Fruit fly (Drosophila melanogaster) whole organism, embryonic: ENCODE results near the gene TwdlW.

ENCODE experiments used
- Asciz ChIP-seq: fragments of 200-800 bp; sonication (Bioruptor generic); optimal IDR thresholded peaks from 2 replicates; lab custom pipeline; 2017; ENCODE audit warnings: missing biosample characterization, mild to moderate bottlenecking, missing genetic modification characterization, missing genetic modification reagents
- Awh ChIP-seq: fragments of 200-800 bp; sonication (Bioruptor generic); IDR thresholded peaks from 2 replicates; pipeline ENCODE4, ENCODE4 v1.3.6; 2022; ENCODE audit warnings: missing biosample characterization, missing genetic modification characterization
- CG11504 ChIP-seq: fragments of 200-800 bp; sonication (Bioruptor generic); optimal IDR thresholded peaks from 3 replicates; lab custom pipeline; 2019; ENCODE audit warnings: missing biosample characterization, mild to moderate bottlenecking, missing genetic modification characterization, moderate library complexity
- CG12744 ChIP-seq: fragments of 200-800 bp; sonication (Bioruptor generic); optimal IDR thresholded peaks from 2 replicates; lab custom pipeline; 2016; ENCODE audit warnings: missing biosample characterization, missing genetic modification characterization
- CG15696 ChIP-seq: fragments of 200-800 bp; sonication (Bioruptor generic); optimal IDR thresholded peaks from 2 replicates; lab custom pipeline; 2019; ENCODE audit warnings: missing biosample characterization, mild to moderate bottlenecking, missing genetic modification characterization, moderate library complexity
- CG16779 ChIP-seq: fragments of 200-800 bp; sonication (Bioruptor generic); IDR thresholded peaks from 2 replicates; pipeline ENCODE4 v1.3.6; 2022; ENCODE audit warnings: missing biosample characterization, missing genetic modification characterization
- CG18599 ChIP-seq: fragments of 200-800 bp; sonication (Bioruptor generic); optimal IDR thresholded peaks from 3 replicates; lab custom pipeline; 2017; ENCODE audit warnings: missing biosample characterization, missing genetic modification characterization, mild to moderate bottlenecking, moderate library complexity, missing genetic modification reagents
- CG2120 ChIP-seq: fragments of 200-800 bp; sonication (Bioruptor generic); optimal IDR thresholded peaks from 3 replicates; lab custom pipeline; 2016; ENCODE audit warnings: missing biosample characterization, missing genetic modification characterization
- CG32532 ChIP-seq: fragments of 200-800 bp; sonication (Bioruptor generic); IDR thresholded peaks from 2 replicates; pipeline ENCODE4 v1.3.6; 2022; ENCODE audit warnings: missing biosample characterization, missing genetic modification characterization
- CG3281 ChIP-seq: fragments of 200-800 bp; sonication (Bioruptor generic); optimal IDR thresholded peaks from 3 replicates; lab custom pipeline; 2017; ENCODE audit warnings: missing biosample characterization, mild to moderate bottlenecking, missing genetic modification characterization
- CG34376 ChIP-seq: fragments of 200-800 bp; sonication (Bioruptor generic); optimal IDR thresholded peaks from 2 replicates; lab custom pipeline; 2018; ENCODE audit warnings: missing biosample characterization, mild to moderate bottlenecking, missing genetic modification characterization
- CG4328 ChIP-seq: fragments of 200-800 bp; sonication (Bioruptor generic); optimal IDR thresholded peaks from 3 replicates; lab custom pipeline; 2017; ENCODE audit warnings: missing biosample characterization, missing genetic modification reagents, missing genetic modification characterization
- CG6683 ChIP-seq: fragments of 200-800 bp; sonication (Bioruptor generic); optimal IDR thresholded peaks from 2 replicates; lab custom pipeline; 2017; ENCODE audit warnings: missing biosample characterization, mild to moderate bottlenecking, missing genetic modification characterization, missing genetic modification reagents
- CG6813 ChIP-seq: fragments of 200-800 bp; sonication (Bioruptor generic); optimal IDR thresholded peaks from 2 replicates; lab custom pipeline; 2017; ENCODE audit warnings: missing biosample characterization, missing genetic modification characterization, mild to moderate bottlenecking, moderate library complexity, missing genetic modification reagents
- CG7786 ChIP-seq: fragments of 200-800 bp; sonication (Bioruptor generic); optimal IDR thresholded peaks from 2 replicates; lab custom pipeline; 2016; ENCODE audit warnings: missing biosample characterization, missing genetic modification characterization
- CG9727 ChIP-seq: fragments of 200-800 bp; sonication (Bioruptor generic); optimal IDR thresholded peaks from 3 replicates; lab custom pipeline; 2017; ENCODE audit warnings: missing biosample characterization, mild to moderate bottlenecking, missing genetic modification characterization
- CHES-1-like ChIP-seq: fragments of 200-800 bp; sonication (Bioruptor generic); optimal IDR thresholded peaks from 2 replicates; lab custom pipeline; 2016; ENCODE audit warnings: missing biosample characterization, missing genetic modification characterization
- D19B ChIP-seq: fragments of 200-800 bp; sonication (Bioruptor generic); optimal IDR thresholded peaks from 2 replicates; lab custom pipeline; 2017; ENCODE audit warnings: missing biosample characterization, mild to moderate bottlenecking, missing genetic modification characterization
- Elba2 ChIP-seq: fragments of 200-800 bp; sonication (Bioruptor generic); optimal IDR thresholded peaks from 3 replicates; lab custom pipeline; 2016; ENCODE audit warnings: missing biosample characterization, missing genetic modification characterization
- Lhr ChIP-seq: fragments of 200-800 bp; sonication (Bioruptor generic); optimal IDR thresholded peaks from 3 replicates; lab custom pipeline; 2017; ENCODE audit warnings: mild to moderate bottlenecking, missing biosample characterization, missing genetic modification reagents, missing genetic modification characterization
- Optix ChIP-seq: fragments of 200-800 bp; sonication (Bioruptor generic); IDR thresholded peaks from 3 replicates; pipeline ENCODE4 v1.3.6; 2022; ENCODE audit warnings: missing biosample characterization, missing genetic modification characterization
- amos ChIP-seq: fragments of 200-800 bp; sonication (Bioruptor generic); IDR thresholded peaks from 2 replicates; pipeline ENCODE4 v1.3.6; 2022; ENCODE audit warnings: missing biosample characterization, missing genetic modification characterization; ENCODE audit not compliant: partially characterized antibody
- bbx ChIP-seq: fragments of 200-800 bp; sonication (Bioruptor generic); IDR thresholded peaks from 2 replicates; pipeline ENCODE4 v1.3.6; 2022; ENCODE audit warnings: missing biosample characterization, missing genetic modification characterization; ENCODE audit not compliant: partially characterized antibody
- cwo ChIP-seq: fragments of 200-800 bp; sonication (Bioruptor generic); optimal IDR thresholded peaks from 3 replicates; lab custom pipeline; 2017; ENCODE audit warnings: missing biosample characterization, missing genetic modification characterization, mild to moderate bottlenecking, moderate library complexity, missing genetic modification reagents
- da ChIP-seq: fragments of 200-800 bp; sonication (Bioruptor generic); optimal IDR thresholded peaks from 2 replicates; lab custom pipeline; 2016; ENCODE audit warnings: missing biosample characterization, missing genetic modification characterization
- dimm ChIP-seq: fragments of 200-800 bp; sonication (Bioruptor generic); IDR thresholded peaks from 2 replicates; pipeline ENCODE4 v1.3.6; 2022; ENCODE audit warnings: missing biosample characterization, missing genetic modification characterization
- en ChIP-seq: fragments of 200-800 bp; sonication (Bioruptor generic); optimal IDR thresholded peaks from 2 replicates; lab custom pipeline; 2016; ENCODE audit warnings: missing biosample characterization, missing genetic modification characterization
- eve ChIP-seq, 2 experiments: fragments of >200 bp; optimal IDR thresholded peaks; 2 replicates each; lab custom pipeline; 2017; ENCODE audit warnings: missing biosample characterization in 2 of 2, missing genetic modification characterization in 2 of 2
- exex ChIP-seq: fragments of 200-800 bp; sonication (Bioruptor generic); optimal IDR thresholded peaks from 4 replicates; lab custom pipeline; 2018; ENCODE audit warnings: missing biosample characterization, mild to moderate bottlenecking, missing genetic modification characterization, moderate library complexity
- inv ChIP-seq: fragments of 200-800 bp; sonication (Bioruptor generic); IDR thresholded peaks from 2 replicates; pipeline ENCODE4 v1.3.6; 2022; ENCODE audit warnings: missing biosample characterization, missing genetic modification characterization; ENCODE audit not compliant: partially characterized antibody
- nau ChIP-seq: fragments of 200-800 bp; sonication (Bioruptor generic); optimal IDR thresholded peaks from 3 replicates; lab custom pipeline; 2017; ENCODE audit warnings: missing biosample characterization, mild to moderate bottlenecking, missing genetic modification characterization, missing genetic modification reagents
- nerfin-1 ChIP-seq: fragments of 200-800 bp; sonication (Bioruptor generic); optimal IDR thresholded peaks from 3 replicates; lab custom pipeline; 2019; ENCODE audit warnings: missing biosample characterization, mild to moderate bottlenecking, missing genetic modification characterization, moderate library complexity
- org-1 ChIP-seq: fragments of 200-800 bp; sonication (Bioruptor generic); optimal IDR thresholded peaks from 2 replicates; lab custom pipeline; 2017; ENCODE audit warnings: missing biosample characterization, missing genetic modification characterization
- otp ChIP-seq: fragments of 200-800 bp; sonication (Bioruptor generic); IDR thresholded peaks from 3 replicates; pipeline ENCODE4, ENCODE4 v1.3.6; 2022; ENCODE audit warnings: missing biosample characterization, missing genetic modification characterization
- pan ChIP-seq, 4 experiments: fragments of >200 bp in 3 of 4; fragments of 200-800 bp in 1 of 4; sonication (Bioruptor generic) in 1 of 4; optimal IDR thresholded peaks in 3 of 4; IDR thresholded peaks in 1 of 4; 2 replicates each; pipeline versions ENCODE4 v1.3.6 to Lab custom; 2017 to 2022; ENCODE audit warnings: missing biosample characterization in 2 of 4, missing genetic modification characterization in 2 of 4, mixed read lengths in 1 of 4
- pum ChIP-seq: fragments of 200-800 bp; sonication (Bioruptor generic); optimal IDR thresholded peaks from 2 replicates; lab custom pipeline; 2016; ENCODE audit warnings: missing biosample characterization, missing genetic modification characterization
- ro ChIP-seq: fragments of 200-800 bp; sonication (Bioruptor generic); IDR thresholded peaks from 2 replicates; pipeline ENCODE4 v1.3.6; 2022; ENCODE audit warnings: missing biosample characterization, missing genetic modification characterization
- run ChIP-seq: fragments of 200-800 bp; sonication (Bioruptor generic); optimal IDR thresholded peaks from 3 replicates; lab custom pipeline; 2018; ENCODE audit warnings: missing biosample characterization, mild to moderate bottlenecking, missing genetic modification characterization
- sens ChIP-seq: fragments of 200-800 bp; sonication (Bioruptor generic); peaks from one replicate; lab custom pipeline; 2016; ENCODE audit warnings: missing biosample characterization, missing genetic modification characterization
- sima ChIP-seq: fragments of 200-800 bp; sonication (Bioruptor generic); optimal IDR thresholded peaks from 2 replicates; lab custom pipeline; 2016; ENCODE audit warnings: missing biosample characterization, missing genetic modification characterization
- sob ChIP-seq: fragments of 200-800 bp; sonication (Bioruptor generic); IDR thresholded peaks from 2 replicates; pipeline ENCODE4 v1.3.6; 2022; ENCODE audit warnings: missing biosample characterization, missing genetic modification characterization
- vfl ChIP-seq: fragments of 200-800 bp; sonication (Bioruptor generic); optimal IDR thresholded peaks from 2 replicates; lab custom pipeline; 2016; ENCODE audit warnings: missing biosample characterization, missing genetic modification characterization
- vvl ChIP-seq: fragments of 200-800 bp; sonication (Bioruptor generic); IDR thresholded peaks from 2 replicates; pipeline ENCODE4 v1.3.6; 2022; ENCODE audit warnings: missing biosample characterization, missing genetic modification characterization

Gene TwdlW

DNA sequence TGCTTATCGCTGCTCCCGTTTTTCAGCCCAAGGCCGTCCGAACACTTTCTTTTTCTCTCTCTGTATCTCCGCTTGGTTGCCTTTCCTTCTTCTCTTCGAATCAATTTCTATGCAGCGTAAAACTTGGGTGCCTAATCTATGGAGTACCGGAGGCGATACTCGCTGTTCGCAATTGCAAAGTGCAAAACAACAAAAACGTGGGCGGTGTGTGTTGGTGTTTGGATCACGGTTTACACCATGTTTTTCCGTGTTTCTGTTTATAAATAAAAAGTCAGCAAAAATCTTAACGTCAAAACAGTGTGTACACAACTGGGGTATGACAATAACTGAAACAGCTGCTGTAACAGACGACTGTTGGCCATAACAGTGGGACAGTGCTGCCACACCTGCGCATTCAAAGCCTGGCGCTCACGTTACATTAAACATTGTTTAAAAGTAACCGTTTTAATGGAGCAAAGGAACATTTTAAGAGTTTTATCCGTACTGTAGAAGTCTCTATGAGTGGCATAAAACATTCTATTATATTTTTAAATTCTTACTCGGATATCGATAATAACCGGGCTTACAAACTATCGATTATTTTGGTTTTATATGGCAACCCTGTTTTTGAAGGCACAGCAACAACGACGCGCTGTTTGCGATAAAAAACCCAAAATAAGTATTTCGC is 7.0 kb upstream of the TwdlW start, which contains the start of the genes m-cup and Det (continued):
- TF ChIP-seq Lhr (GFP tag; lab: Kevin White, UChicago) (peak; percentile 49), CG6813 (GFP tag; lab: Kevin White, UChicago) (no peak), CG9727 (peak; percentile 30), CG15696 (peak; percentile 21), inv (GFP tag; lab: Robert Waterston, UW) (peak; percentile 56), sob (GFP tag; lab: Robert Waterston, UW) (0 out of 2 replicates have a peak, but pooled peaks have one; percentile 7), pum (GFP tag; lab: Kevin White, UChicago) (peak; percentile 6)

DNA sequence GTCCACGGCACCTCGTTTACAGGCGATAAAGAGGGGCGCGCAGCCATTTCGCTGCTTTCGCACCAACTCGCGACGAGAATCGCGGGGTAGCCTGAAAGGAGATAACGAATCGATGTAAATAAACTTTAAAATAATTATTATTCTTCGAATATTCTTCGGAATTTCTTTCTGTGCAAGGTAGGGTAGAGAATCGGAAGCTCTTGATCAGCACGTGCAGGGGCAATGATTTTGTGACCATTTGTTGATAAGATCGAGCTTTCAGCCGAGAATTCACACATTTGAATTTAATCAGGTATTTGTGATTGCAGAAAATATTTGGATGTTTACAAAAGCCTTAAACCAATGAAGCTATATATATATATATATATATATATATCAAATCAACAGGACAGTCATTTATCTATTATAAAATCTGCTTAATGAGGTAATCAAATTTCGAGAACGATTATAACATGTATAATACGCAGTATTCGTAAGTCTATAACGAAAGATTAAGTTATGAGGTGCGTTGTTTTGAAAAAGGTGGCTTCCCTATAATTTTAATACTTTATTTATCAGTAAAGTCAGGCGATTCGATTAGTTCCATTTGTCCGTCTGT is 5.5 kb upstream of the TwdlW start:
- TF ChIP-seq CG34376 (GFP tag; lab: Kevin White, UChicago) (peak; percentile 14), exex (peak; percentile 47), CG18599 (GFP tag; lab: Kevin White, UChicago) (peak; percentile 30), CG32532 (GFP tag; lab: Robert Waterston, UW) (peak; percentile 32; the same call in 1 of the 2 replicates), da (no peak), nerfin-1 (tag; lab: Kevin White, UChicago) (no peak), D19B (GFP tag; lab: Kevin White, UChicago) (peak; percentile 85), cwo (peak; percentile 94), CG12744 (GFP tag; lab: Kevin White, UChicago) (no peak), eve (GFP tag; optimal IDR thresholded peaks at IDR 0.05; lab: Kevin White, UChicago) (no peak), CG2120 (GFP tag; lab: Kevin White, UChicago) (peak; percentile 10)

DNA sequence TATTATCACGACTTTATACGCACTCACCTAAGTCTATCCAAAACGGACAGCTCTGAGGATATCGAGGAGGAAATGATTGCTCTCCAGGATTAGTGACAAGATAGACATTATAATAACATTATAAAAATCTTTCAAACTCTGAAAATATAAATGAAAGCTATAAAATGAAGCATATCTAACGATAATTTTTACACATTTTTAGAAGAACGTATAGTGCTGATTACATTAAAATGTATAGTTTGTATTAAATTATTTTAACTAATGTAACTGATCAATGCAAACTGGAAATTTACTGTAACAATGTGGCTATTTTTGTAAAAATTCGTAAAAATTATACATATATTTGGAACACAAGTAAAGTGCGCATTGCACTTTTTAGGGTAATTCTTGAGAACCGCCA is 3.5 kb downstream of the TwdlW start, which contains the start of gene CG5265:
Gene CG5265, plus strand, starts transcription at position 301 of the 400 bp plus-strand sequence.
- no peak for TF ChIP-seq CG2120 (GFP tag; lab: Kevin White, UChicago)
- TF ChIP-seq org-1: no peak
- no peak for TF ChIP-seq CG11504
- no peak for TF ChIP-seq Awh (GFP tag; lab: Robert Waterston, UW)
- TF ChIP-seq run (tag; lab: Kevin White, UChicago): no peak
- no peak for TF ChIP-seq otp
- no peak for TF ChIP-seq sens (GFP tag; lab: Kevin White, UChicago)
- TF ChIP-seq dimm (GFP tag; lab: Robert Waterston, UW): no peak
- TF ChIP-seq CG16779 (GFP tag; lab: Robert Waterston, UW): no peak
- TF ChIP-seq CG7786 (GFP tag; lab: Kevin White, UChicago): no peak
- TF ChIP-seq Optix (GFP tag; lab: Robert Waterston, UW): no peak
- TF ChIP-seq pan (optimal IDR thresholded peaks at IDR 0.05; lab: Kevin White, UChicago): no peak
- no peak for TF ChIP-seq pan (GFP tag; optimal IDR thresholded peaks at IDR 0.05 in 1 of 2, IDR thresholded peaks at IDR 0.05 in 1 of 2)
- TF ChIP-seq bbx (GFP tag; lab: Robert Waterston, UW): no peak
- TF ChIP-seq Asciz (GFP tag; lab: Kevin White, UChicago): no peak
- no peak for TF ChIP-seq amos (GFP tag; lab: Robert Waterston, UW)

DNA sequence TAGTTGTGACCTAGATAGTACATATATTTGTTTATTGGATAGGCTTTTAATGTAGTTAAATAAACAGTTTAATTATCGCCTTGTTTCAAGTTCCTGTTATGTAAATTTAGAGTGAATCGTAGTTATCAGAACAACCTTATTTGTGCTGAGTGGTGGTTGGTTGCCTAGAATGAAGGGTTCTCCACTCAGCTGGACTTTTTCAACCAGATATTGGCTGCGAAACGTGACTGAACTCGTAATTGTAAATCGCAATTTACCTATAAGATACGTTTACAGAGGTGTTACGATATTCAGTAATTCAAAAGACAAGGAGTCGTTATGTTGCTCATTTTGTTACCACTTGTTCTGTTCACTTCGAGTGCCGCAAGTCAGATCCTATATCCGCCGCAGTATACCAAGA is 4.6 kb downstream of the TwdlW start, which contains the start of gene CG5255:
Gene CG5255, plus strand, starts transcription at position 301 of the 400 bp plus-strand sequence.
- no peak for TF ChIP-seq CHES-1-like
- TF ChIP-seq vvl (GFP tag; lab: Robert Waterston, UW): no peak
- TF ChIP-seq CG4328: no peak
- TF ChIP-seq Elba2 (GFP tag; lab: Kevin White, UChicago): no peak
- TF ChIP-seq nau (GFP tag; lab: Kevin White, UChicago): no peak
- no peak for TF ChIP-seq CG3281 (GFP tag; lab: Kevin White, UChicago)
- no peak for TF ChIP-seq CG6683 (GFP tag; lab: Kevin White, UChicago)
- no peak for TF ChIP-seq vfl (GFP tag; lab: Kevin White, UChicago)
- no peak for TF ChIP-seq ro
- TF ChIP-seq sima (GFP tag; lab: Kevin White, UChicago): no peak
- no peak for TF ChIP-seq en (GFP tag; lab: Kevin White, UChicago)
